Fruit fly (Drosophila melanogaster) whole organism, adult: ENCODE measurements around the gene TpnC73F.

Experiments
- CG1620 ChIP-seq: fragments of 200-800 bp; sonication (Bioruptor generic); optimal IDR thresholded peaks from 2 replicates; lab custom pipeline; 2016; ENCODE audit warnings: missing biosample characterization, missing genetic modification characterization
- cnc ChIP-seq, 2 experiments: fragments of >200 bp; optimal IDR thresholded peaks; 2 replicates each; lab custom pipeline; 2017
- tj ChIP-seq: fragments of 200-800 bp; sonication (Bioruptor generic); optimal IDR thresholded peaks from 3 replicates; lab custom pipeline; 2017; ENCODE audit warnings: missing biosample characterization, mild to moderate bottlenecking, missing genetic modification characterization, moderate library complexity

DNA sequence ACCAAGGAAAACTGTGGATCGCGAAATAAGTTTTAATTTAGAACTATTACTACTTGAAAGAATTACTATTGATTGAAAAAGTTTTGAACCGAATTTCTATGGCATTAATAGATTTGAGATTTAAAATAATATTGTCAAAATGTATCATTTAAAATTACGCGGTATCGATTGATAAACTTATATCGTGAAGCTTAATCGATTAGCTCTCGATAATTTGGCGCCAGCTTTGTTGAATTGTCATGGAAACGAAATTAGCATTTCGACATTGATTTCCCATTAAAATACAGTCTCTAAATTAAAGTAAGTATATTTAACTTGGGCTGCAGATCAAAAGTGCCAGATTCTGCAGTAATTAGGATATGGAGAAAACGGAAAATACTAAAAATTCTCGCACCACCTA lies 18.6 kb upstream of the TpnC73F start, which contains the start of gene CG7730:
- TF ChIP-seq cnc (optimal IDR thresholded peaks at IDR 0.05; lab: Kevin White, UChicago) (no peak), tj (GFP tag; lab: Kevin White, UChicago) (no peak), CG1620 (no peak)
